Fruit fly (Drosophila melanogaster): ENCODE measurements around the gene CG10510.

Gene CG10510

DNA sequence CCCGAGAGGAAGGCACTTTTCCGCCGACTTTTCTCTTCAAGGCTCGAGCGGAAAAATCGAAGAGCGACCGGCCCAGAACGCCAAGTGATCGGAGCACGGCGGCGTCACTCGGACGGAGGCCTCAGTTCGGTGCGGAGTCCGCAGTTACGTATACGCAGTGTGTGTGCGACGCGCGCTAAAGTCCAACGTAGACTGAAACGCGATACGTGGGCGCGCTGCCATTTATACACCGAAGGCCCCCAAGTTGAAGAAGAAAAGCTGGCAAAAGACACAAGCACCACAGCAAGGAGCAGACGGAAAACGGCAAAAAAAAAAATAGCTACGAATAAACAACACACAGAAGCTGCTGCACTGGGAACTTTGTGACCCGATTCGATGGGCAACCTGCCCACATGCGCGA, 16.7 kb downstream of the CG10510 start, which contains the start of gene CG42337:
TSS of gene CG42337 (minus strand) at position 194 of the 400 bp plus-strand sequence.
- TF ChIP-seq Dll (optimal IDR thresholded peaks at IDR 0.05) (no peak), pan (optimal IDR thresholded peaks at IDR 0.05) (no peak), psq (optimal IDR thresholded peaks at IDR 0.05) (no peak), CG8478 (optimal IDR thresholded peaks at IDR 0.05) (no peak), EcR (GFP tag; optimal IDR thresholded peaks at IDR 0.05) (no peak), usp (GFP tag; optimal IDR thresholded peaks at IDR 0.05) (no peak)

DNA sequence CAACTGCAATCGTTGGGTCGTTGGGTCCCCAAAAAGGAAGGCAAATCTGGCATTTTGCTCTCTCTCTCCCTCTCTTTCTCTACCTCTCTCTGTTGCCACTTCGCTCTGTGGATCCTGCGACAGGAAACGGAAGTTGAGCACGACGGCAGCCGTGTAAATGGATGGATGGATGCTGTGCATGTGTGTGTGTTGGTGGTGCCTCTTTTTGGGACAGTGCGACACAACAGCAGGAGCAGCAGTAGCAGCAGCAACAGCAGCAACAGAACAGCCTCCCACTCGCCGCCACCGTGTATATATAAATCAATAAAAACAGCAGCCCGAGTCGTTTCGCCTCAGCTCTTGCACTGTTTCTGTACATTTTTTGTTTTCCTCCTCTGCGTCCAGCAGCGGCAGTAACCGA, 17.9 kb downstream of the CG10510 start:
- TF ChIP-seq pan (optimal IDR thresholded peaks at IDR 0.05) (no peak), psq (optimal IDR thresholded peaks at IDR 0.05) (no peak)

DNA sequence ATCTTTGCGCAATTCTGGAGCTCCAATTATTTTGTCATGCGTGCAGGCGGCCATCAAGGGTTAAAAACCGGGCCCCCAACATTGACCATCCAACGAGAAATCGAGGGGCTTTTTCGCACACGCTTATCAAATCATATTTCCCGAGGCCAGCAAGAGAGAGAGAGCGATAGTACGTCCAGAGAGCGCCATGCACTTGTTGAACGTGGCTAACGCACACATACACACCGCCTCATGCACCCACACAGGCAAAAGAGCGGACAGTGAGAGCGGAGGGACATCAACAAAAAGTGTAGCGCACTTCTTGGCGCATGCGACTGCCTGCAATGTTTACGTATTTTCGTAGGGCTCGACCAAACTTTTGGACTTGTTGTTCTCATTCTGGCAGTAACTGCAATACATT, 23.4 kb downstream of the CG10510 start:
- no peak for TF ChIP-seq EcR (GFP tag; optimal IDR thresholded peaks at IDR 0.05)

DNA sequence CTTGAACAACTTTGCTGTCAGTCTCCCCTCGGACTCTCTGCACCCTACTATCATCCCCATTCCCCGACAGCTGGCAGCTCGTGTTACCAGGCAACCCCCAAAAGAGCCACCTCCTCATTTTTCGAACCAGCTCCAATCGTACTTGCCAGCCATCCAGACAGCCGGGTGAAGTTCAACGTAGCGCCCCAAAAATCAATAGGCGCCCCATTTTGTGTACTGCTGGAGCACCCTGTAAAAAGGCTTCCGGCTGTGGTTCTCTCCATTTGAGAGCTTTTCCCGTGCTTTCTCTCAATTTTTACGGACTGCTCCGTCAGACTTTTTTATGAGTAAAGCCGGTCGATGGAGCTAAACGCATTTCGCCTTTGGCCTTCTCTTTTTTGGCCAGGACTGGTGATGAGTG, 24.3 kb downstream of the CG10510 start:
- TF ChIP-seq Dll (optimal IDR thresholded peaks at IDR 0.05) = no peak
- no peak for TF ChIP-seq usp (GFP tag; optimal IDR thresholded peaks at IDR 0.05)
- TF ChIP-seq pan (optimal IDR thresholded peaks at IDR 0.05) = no peak
- TF ChIP-seq EcR (GFP tag; optimal IDR thresholded peaks at IDR 0.05) = no peak
- no peak for TF ChIP-seq CG8478 (optimal IDR thresholded peaks at IDR 0.05)
- TF ChIP-seq psq (optimal IDR thresholded peaks at IDR 0.05) = no peak

DNA sequence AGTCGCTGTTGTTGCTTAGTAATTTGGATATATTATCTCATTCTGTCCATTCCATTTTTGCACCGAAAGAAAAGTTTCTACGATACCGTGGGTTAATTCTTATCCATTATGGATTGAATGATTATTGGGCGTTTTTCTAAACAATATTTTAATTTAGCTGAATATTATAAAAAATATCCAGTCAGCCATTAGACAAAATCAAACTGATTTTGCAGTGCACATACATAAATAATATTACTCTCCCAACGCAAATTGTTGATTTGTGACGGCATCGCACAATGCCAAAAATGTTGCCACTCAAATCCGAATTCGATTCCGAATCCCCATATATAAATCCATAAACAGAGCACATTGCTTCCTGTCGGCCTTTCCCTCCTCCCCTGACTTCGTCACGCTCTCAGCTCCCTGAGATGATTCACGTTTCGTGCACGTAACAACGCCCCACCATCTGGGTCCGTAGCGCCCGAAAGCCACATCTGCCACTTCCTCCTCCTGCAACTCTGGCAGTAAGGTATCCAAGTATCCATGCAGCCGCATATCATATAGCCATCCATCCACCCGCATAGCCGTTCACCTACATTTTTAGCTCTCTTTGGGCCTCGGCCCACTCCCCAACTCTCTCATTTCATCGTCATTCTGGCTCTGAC, 32.8 kb downstream of the CG10510 start:
- TF ChIP-seq pan (optimal IDR thresholded peaks at IDR 0.05) (no peak), CG8478 (optimal IDR thresholded peaks at IDR 0.05) (no peak), psq (optimal IDR thresholded peaks at IDR 0.05) (no peak), EcR (GFP tag; optimal IDR thresholded peaks at IDR 0.05) (no peak), Dll (optimal IDR thresholded peaks at IDR 0.05) (no peak), usp (GFP tag; optimal IDR thresholded peaks at IDR 0.05) (no peak)

DNA sequence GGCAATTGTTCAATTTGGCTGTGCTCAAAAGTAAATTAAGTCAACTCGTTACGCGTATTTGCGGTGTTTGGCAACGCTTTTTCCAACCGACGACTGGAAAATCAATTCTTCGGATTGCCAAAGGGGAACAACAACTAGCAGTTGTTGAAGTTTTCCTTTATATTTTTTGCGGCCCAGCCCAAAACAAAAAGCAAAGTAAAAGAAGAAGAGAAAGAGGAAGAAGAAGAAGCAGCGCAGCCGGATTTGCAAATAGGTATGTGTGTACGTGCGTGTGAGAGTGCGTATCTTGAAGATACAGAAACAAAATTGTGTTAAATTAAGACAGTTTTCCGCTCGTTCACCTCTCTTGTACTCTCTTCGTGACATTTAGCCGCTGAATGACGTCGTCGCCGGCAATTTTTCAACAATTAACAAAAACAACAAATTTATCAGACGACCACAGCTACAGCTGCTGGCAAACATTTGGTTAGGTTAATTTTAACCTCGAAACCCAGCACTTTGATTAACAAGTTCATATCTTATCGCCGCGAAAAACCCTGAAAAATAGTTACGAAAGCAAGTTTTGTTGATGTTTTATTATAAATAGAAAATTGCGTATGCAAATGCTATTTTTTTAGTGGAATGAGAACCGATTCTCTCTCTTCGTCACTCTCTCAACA, 33.5 kb downstream of the CG10510 start:
- no peak for TF ChIP-seq EcR (GFP tag; optimal IDR thresholded peaks at IDR 0.05)
- TF ChIP-seq psq (optimal IDR thresholded peaks at IDR 0.05) = no peak

DNA sequence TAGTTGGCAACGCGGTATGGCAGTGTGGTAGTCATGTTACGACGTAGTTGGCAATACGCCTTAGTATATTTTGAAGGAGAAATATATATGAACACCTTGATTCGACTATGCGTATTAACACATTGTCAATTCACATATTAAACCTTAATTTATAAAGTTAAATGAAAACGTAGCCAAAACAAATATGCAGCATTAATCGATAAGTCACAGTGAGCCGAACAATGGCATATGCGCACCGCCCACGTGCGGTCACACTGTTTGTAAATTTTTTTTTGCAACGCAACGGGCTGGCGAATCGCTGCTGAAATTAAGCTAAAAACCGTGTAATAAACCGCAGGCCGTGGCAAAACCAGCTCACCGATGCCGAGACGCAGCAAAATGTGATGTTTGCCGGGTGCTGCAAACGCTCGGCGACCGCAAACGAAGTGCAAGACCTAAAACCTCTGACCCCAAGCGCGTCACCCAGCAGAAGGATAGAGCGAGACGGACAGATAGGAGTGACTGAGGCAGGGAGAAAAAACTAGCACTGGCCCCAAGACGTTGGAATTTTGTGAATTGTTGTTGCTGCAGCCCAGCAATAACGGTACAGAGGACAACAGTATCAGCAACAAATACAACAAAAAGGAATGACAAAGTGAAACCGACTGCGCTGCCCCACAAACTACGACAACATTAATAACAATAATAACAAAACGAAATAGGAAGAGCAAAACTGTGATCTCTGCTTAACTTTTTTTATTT, 34.2 kb downstream of the CG10510 start:
- TF ChIP-seq Dll (optimal IDR thresholded peaks at IDR 0.05) (no peak), pan (optimal IDR thresholded peaks at IDR 0.05) (no peak), EcR (GFP tag; optimal IDR thresholded peaks at IDR 0.05) (no peak), psq (optimal IDR thresholded peaks at IDR 0.05) (no peak), usp (GFP tag; optimal IDR thresholded peaks at IDR 0.05) (no peak), CG8478 (optimal IDR thresholded peaks at IDR 0.05) (no peak)

DNA sequence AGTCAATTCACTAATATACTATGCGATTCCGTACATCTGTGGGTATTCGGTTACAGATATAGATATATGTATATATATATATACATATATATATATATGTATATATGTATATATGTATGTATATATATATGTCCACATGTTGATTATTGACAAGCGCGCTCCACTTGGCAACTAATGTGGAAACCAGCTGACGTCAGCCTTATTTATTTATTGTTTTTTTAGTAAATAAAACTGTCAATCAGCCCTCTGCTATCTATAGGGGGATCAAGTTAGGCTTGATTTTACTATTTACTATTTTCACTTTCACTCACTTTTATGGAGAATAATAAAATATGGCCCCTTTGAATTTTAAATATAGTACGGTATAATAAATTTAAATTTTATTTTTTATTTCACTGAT, 34.9 kb downstream of the CG10510 start:
- TF ChIP-seq EcR (GFP tag; optimal IDR thresholded peaks at IDR 0.05) (no peak), pan (optimal IDR thresholded peaks at IDR 0.05) (no peak), Dll (optimal IDR thresholded peaks at IDR 0.05) (no peak), usp (GFP tag; optimal IDR thresholded peaks at IDR 0.05) (no peak), psq (optimal IDR thresholded peaks at IDR 0.05) (no peak), CG8478 (optimal IDR thresholded peaks at IDR 0.05) (no peak)

DNA sequence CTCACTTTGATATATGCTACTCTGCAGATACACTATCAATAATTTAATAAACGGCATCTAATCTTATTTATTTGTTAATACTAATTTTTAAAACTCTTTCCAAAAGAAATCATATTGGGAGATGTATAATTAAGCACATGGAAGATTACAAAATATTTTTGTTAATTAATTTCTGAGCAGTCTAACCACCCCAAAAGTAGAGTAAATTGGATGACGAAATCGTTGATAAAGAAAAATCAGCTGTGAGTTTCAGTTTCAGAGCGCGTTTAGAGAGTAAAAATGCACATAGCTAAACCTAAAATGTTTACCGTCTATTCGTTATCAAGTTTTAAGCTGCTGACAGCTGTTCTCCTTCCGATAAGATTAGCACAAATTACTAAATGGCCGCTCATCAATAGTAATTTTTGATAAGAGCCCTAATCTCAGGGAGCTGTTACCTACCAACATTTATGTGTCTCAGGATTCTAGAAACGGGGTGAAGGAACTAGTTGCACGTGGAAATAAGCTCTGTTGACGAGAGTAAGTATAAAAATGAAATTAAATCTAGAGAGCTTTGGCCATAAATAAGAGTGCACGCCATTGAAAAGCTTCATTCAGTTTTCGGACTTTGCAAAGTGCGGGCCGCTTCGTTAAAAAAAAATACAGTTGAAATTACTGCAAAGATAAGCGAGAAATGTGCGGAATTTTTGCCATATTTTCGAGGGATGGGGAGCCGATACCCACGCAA, 37.2 kb downstream of the CG10510 start, which contains the start of the genes chb and AsnS:
TSS of gene chb (plus strand) at position 327 of the 727 bp plus-strand sequence.
TSS of gene AsnS (plus strand) at position 592 of the 727 bp plus-strand sequence.
- TF ChIP-seq CG8478 (optimal IDR thresholded peaks at IDR 0.05) (no peak), EcR (GFP tag; optimal IDR thresholded peaks at IDR 0.05) (peak in 1 of 2 experiments; percentile 6)

DNA sequence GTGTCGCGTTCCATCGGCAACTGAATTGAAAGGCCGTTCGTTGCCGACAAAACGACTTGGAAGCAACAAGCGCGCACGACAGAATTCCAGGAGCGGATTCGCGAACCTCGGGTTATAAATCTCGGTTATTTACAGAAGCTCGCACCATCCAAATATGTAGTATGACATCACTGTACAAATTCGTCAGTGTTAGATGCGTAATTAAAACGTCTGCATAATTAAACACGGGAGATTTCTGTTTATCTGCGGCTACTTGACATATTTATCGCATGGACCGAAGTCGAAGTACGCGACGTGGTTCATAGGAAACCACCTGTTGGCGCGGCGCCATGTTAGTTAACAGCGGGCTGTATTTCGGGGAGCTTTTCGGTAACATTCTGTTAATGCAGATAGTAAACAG, 38.0 kb downstream of the CG10510 start, which contains the start of gene Ac78C:
TSS of gene Ac78C (minus strand) at position 26 of the 400 bp plus-strand sequence.
- TF ChIP-seq EcR (GFP tag; optimal IDR thresholded peaks at IDR 0.05) (no peak), pan (optimal IDR thresholded peaks at IDR 0.05) (no peak), Dll (optimal IDR thresholded peaks at IDR 0.05) (no peak), psq (optimal IDR thresholded peaks at IDR 0.05) (no peak), usp (GFP tag; optimal IDR thresholded peaks at IDR 0.05) (no peak), CG8478 (optimal IDR thresholded peaks at IDR 0.05) (no peak)

All from whole organism.